Worm (Caenorhabditis elegans) whole organism, young adult: ENCODE results near the gene clec-245.

Experiments
- F23B12.7 ChIP-seq: sonication (generic microtip); optimal IDR thresholded peaks from 2 replicates; lab custom pipeline; 2017; ENCODE audit warnings: missing genetic modification characterization, mild to moderate bottlenecking, missing compliant biosample characterization, antibody characterized with exemption, moderate library complexity; ENCODE audit not compliant: insufficient read depth
- F33H1.4 ChIP-seq: fragments of 200-800 bp; sonication (Bioruptor generic); IDR thresholded peaks from 2 replicates; pipeline ENCODE4 v1.3.6; 2022; ENCODE audit warnings: missing genetic modification reagents, missing genetic modification characterization, missing compliant biosample characterization
- F37B4.10 ChIP-seq: fragments of 200-800 bp; sonication (Bioruptor generic); IDR thresholded peaks from 2 replicates; pipeline ENCODE4 v1.3.6; 2022; ENCODE audit warnings: missing genetic modification characterization, missing compliant biosample characterization
- F49E8.2 ChIP-seq: sonication (generic microtip); optimal IDR thresholded peaks from 3 replicates; lab custom pipeline; 2017; ENCODE audit warnings: missing genetic modification characterization, mild to moderate bottlenecking, missing compliant biosample characterization, antibody characterized with exemption, moderate library complexity; ENCODE audit not compliant: insufficient read depth
- K12H6.12 ChIP-seq: fragments of 200-800 bp; sonication (Bioruptor generic); optimal IDR thresholded peaks from 2 replicates; lab custom pipeline; 2018; ENCODE audit warnings: mild to moderate bottlenecking, missing genetic modification characterization, missing compliant biosample characterization
- Y53G8AR.9 ChIP-seq: fragments of 200-800 bp; sonication (Bioruptor generic); conservative IDR thresholded peaks from 2 replicates; pipeline ENCODE4 v1.3.6; 2022; ENCODE audit warnings: missing genetic modification reagents, missing genetic modification characterization, missing compliant biosample characterization
- Y79H2A.3 ChIP-seq: fragments of 200-800 bp; sonication (Bioruptor generic); conservative IDR thresholded peaks from 2 replicates; pipeline ENCODE4 v1.3.6; 2022; ENCODE audit warnings: missing genetic modification reagents, missing genetic modification characterization, missing compliant biosample characterization
- akir-1 ChIP-seq: fragments of 200-800 bp; sonication (Bioruptor generic); optimal IDR thresholded peaks from 2 replicates; lab custom pipeline; 2018; ENCODE audit warnings: mild to moderate bottlenecking, missing genetic modification characterization, moderate library complexity, missing compliant biosample characterization
- ama-1 ChIP-seq, 3 experiments: fragments of 150-350 bp in 1 of 3; sonication (generic microtip) in 2 of 3; optimal IDR thresholded peaks; 2 replicates each; lab custom pipeline; 2014 to 2018; ENCODE audit warnings: missing biosample characterization in 2 of 3, missing genetic modification characterization in 2 of 3, missing genetic modification reagents in 2 of 3
- aptf-3 ChIP-seq: fragments of 200-800 bp; sonication (Bioruptor generic); IDR thresholded peaks from 2 replicates; pipeline ENCODE4 v1.3.6; 2022; ENCODE audit warnings: missing genetic modification characterization, missing compliant biosample characterization
- athp-1 ChIP-seq: sonication (generic microtip); optimal IDR thresholded peaks from 2 replicates; lab custom pipeline; 2017; ENCODE audit warnings: mild to moderate bottlenecking, missing genetic modification characterization, missing compliant biosample characterization
- attf-3 ChIP-seq: fragments of 200-800 bp; sonication (Bioruptor generic); conservative IDR thresholded peaks from 2 replicates; pipeline ENCODE4 v1.3.6; 2022; ENCODE audit warnings: missing genetic modification reagents, missing genetic modification characterization, missing compliant biosample characterization
- attf-6 ChIP-seq: fragments of 200-800 bp; sonication (Bioruptor generic); IDR thresholded peaks from 2 replicates; pipeline ENCODE4 v1.3.6; 2022; ENCODE audit warnings: missing genetic modification reagents, missing genetic modification characterization, missing compliant biosample characterization
- cebp-2 ChIP-seq: fragments of 200-800 bp; sonication (Bioruptor generic); IDR thresholded peaks from 2 replicates; pipeline ENCODE4 v1.3.6; 2022; ENCODE audit warnings: missing genetic modification characterization, missing compliant biosample characterization
- ceh-100 ChIP-seq: fragments of 200-800 bp; sonication (Bioruptor generic); IDR thresholded peaks from 2 replicates; pipeline ENCODE4 v1.3.6; 2022; ENCODE audit warnings: missing genetic modification reagents, missing genetic modification characterization, missing compliant biosample characterization
- efl-1 ChIP-seq: fragments of 150-350 bp; optimal IDR thresholded peaks from 2 replicates; lab custom pipeline; 2014; ENCODE audit warnings: missing biosample characterization, missing genetic modification reagents, missing genetic modification characterization
- ets-4 ChIP-seq: fragments of 200-800 bp; sonication (Bioruptor generic); optimal IDR thresholded peaks from 2 replicates; lab custom pipeline; 2018; ENCODE audit warnings: mild to moderate bottlenecking, missing genetic modification characterization, missing compliant biosample characterization
- him-1 ChIP-seq: sonication (generic microtip); optimal IDR thresholded peaks from 2 replicates; lab custom pipeline; 2016; ENCODE audit warnings: missing genotype, missing genetic modification reagents, missing genetic modification characterization, missing compliant biosample characterization
- hmg-1.2 ChIP-seq: fragments of 200-800 bp; sonication (Bioruptor generic); IDR thresholded peaks from 2 replicates; pipeline ENCODE4 v1.3.6; 2022; ENCODE audit warnings: missing genetic modification reagents, missing genetic modification characterization, missing compliant biosample characterization
- hrde-1 ChIP-seq: sonication (generic microtip); optimal IDR thresholded peaks from 2 replicates; lab custom pipeline; 2016; ENCODE audit warnings: missing genetic modification characterization, mild to moderate bottlenecking, missing compliant biosample characterization, moderate library complexity, missing genotype, missing genetic modification reagents, borderline replicate concordance
- lag-1 ChIP-seq: fragments of 200-800 bp; sonication (Bioruptor generic); IDR thresholded peaks from 2 replicates; pipeline ENCODE4 v1.3.6; 2022; ENCODE audit warnings: missing genetic modification reagents, missing genetic modification characterization, missing compliant biosample characterization
- let-526 ChIP-seq: fragments of 200-800 bp; sonication (Bioruptor generic); IDR thresholded peaks from 2 replicates; pipeline ENCODE4 v1.3.6; 2022; ENCODE audit warnings: missing genetic modification reagents, missing genetic modification characterization, missing compliant biosample characterization
- let-607 ChIP-seq, 2 experiments: fragments of 200-800 bp in 1 of 2; sonication (Bioruptor generic) in 1 of 2; sonication (generic microtip) in 1 of 2; optimal IDR thresholded peaks; 2 replicates each; lab custom pipeline; 2016 to 2018; ENCODE audit warnings: mild to moderate bottlenecking in 2 of 2, missing compliant biosample characterization in 2 of 2, missing genetic modification characterization in 2 of 2, moderate library complexity in 2 of 2, missing genotype in 1 of 2
- lin-26 ChIP-seq: fragments of 200-800 bp; sonication (Bioruptor generic); IDR thresholded peaks from 2 replicates; pipeline ENCODE4 v1.3.6; 2022; ENCODE audit warnings: missing genetic modification reagents, missing genetic modification characterization, missing compliant biosample characterization
- lir-1 ChIP-seq: fragments of 200-800 bp; sonication (Bioruptor generic); conservative IDR thresholded peaks from 2 replicates; pipeline ENCODE4 v1.3.6; 2022; ENCODE audit warnings: missing genetic modification reagents, missing genetic modification characterization, missing compliant biosample characterization
- lsy-27 ChIP-seq: sonication (generic microtip); optimal IDR thresholded peaks from 2 replicates; lab custom pipeline; 2017; ENCODE audit warnings: missing genetic modification characterization, mild to moderate bottlenecking, missing compliant biosample characterization, antibody characterized with exemption, missing genotype, borderline replicate concordance; ENCODE audit not compliant: insufficient read depth
- madf-3 ChIP-seq: fragments of 200-800 bp; sonication (Bioruptor generic); IDR thresholded peaks from 2 replicates; pipeline ENCODE4 v1.3.6; 2022; ENCODE audit warnings: missing genetic modification reagents, missing genetic modification characterization, missing compliant biosample characterization
- mcd-1 ChIP-seq: fragments of 200-800 bp; sonication (Bioruptor generic); IDR thresholded peaks from 2 replicates; pipeline ENCODE4 v1.3.6; 2022; ENCODE audit warnings: missing genetic modification reagents, missing genetic modification characterization, missing compliant biosample characterization
- mxl-1 ChIP-seq: sonication (generic microtip); optimal IDR thresholded peaks from 2 replicates; lab custom pipeline; 2016; ENCODE audit warnings: missing genetic modification characterization, missing compliant biosample characterization
- nfyb-1 ChIP-seq: fragments of 200-800 bp; sonication (Bioruptor generic); IDR thresholded peaks from 2 replicates; pipeline ENCODE4 v1.3.6; 2022; ENCODE audit warnings: missing genetic modification reagents, missing genetic modification characterization, missing compliant biosample characterization
- nhr-179 ChIP-seq: sonication (generic microtip); optimal IDR thresholded peaks from 2 replicates; lab custom pipeline; 2016; ENCODE audit warnings: mild to moderate bottlenecking, missing genetic modification characterization, missing compliant biosample characterization
- nhr-80 ChIP-seq: sonication (generic microtip); optimal IDR thresholded peaks from 2 replicates; lab custom pipeline; 2016; ENCODE audit warnings: missing genetic modification characterization, missing compliant biosample characterization
- nhr-90 ChIP-seq: sonication (generic microtip); optimal IDR thresholded peaks from 2 replicates; lab custom pipeline; 2016; ENCODE audit warnings: missing genotype, mild to moderate bottlenecking, missing genetic modification characterization, missing compliant biosample characterization
- pbrm-1 ChIP-seq: fragments of 200-800 bp; sonication (Bioruptor generic); IDR thresholded peaks from 2 replicates; pipeline ENCODE4 v1.3.6; 2022; ENCODE audit warnings: missing genetic modification reagents, missing genetic modification characterization, missing compliant biosample characterization
- pha-4 ChIP-seq: fragments of 150-350 bp; sonication (generic microtip); optimal IDR thresholded peaks from 2 replicates; lab custom pipeline; 2014; ENCODE audit warnings: missing biosample characterization, missing genetic modification reagents, missing genetic modification characterization
- rcor-1 ChIP-seq: fragments of 200-800 bp; sonication (Bioruptor generic); IDR thresholded peaks from 2 replicates; pipeline ENCODE4 v1.3.6; 2022; ENCODE audit warnings: missing genetic modification reagents, missing genetic modification characterization, missing compliant biosample characterization
- snpc-1.1 ChIP-seq: sonication (generic microtip); optimal IDR thresholded peaks from 2 replicates; lab custom pipeline; 2017; ENCODE audit warnings: missing genetic modification characterization, mild to moderate bottlenecking, missing compliant biosample characterization, antibody characterized with exemption, moderate library complexity, missing genotype, missing genetic modification reagents; ENCODE audit not compliant: insufficient read depth
- snpc-1.3 ChIP-seq: sonication (generic microtip); optimal IDR thresholded peaks from 2 replicates; lab custom pipeline; 2017; ENCODE audit warnings: missing genetic modification characterization, mild to moderate bottlenecking, missing compliant biosample characterization, antibody characterized with exemption, moderate library complexity, missing genotype, missing genetic modification reagents; ENCODE audit not compliant: insufficient read depth
- somi-1 ChIP-seq: fragments of 200-800 bp; sonication (Bioruptor generic); optimal IDR thresholded peaks from 2 replicates; lab custom pipeline; 2018; ENCODE audit warnings: mild to moderate bottlenecking, missing genetic modification characterization, missing compliant biosample characterization
- unc-130 ChIP-seq: sonication (generic microtip); optimal IDR thresholded peaks from 2 replicates; lab custom pipeline; 2016; ENCODE audit warnings: missing genetic modification reagents, missing genetic modification characterization, missing compliant biosample characterization
- xnd-1 ChIP-seq: sonication (generic microtip); optimal IDR thresholded peaks from 2 replicates; lab custom pipeline; 2016; ENCODE audit warnings: missing genotype, missing genetic modification reagents, missing genetic modification characterization, missing compliant biosample characterization
- zfh-2 ChIP-seq: fragments of 200-800 bp; sonication (Bioruptor generic); conservative IDR thresholded peaks from 2 replicates; pipeline ENCODE4 v1.3.6; 2022; ENCODE audit warnings: missing genetic modification reagents, missing genetic modification characterization, missing compliant biosample characterization
- ztf-25 ChIP-seq: fragments of 200-800 bp; sonication (Bioruptor generic); IDR thresholded peaks from 2 replicates; pipeline ENCODE4 v1.3.6; 2022; ENCODE audit warnings: missing genetic modification reagents, missing genetic modification characterization, missing compliant biosample characterization
- ztf-6 ChIP-seq: fragments of 200-800 bp; sonication (Bioruptor generic); IDR thresholded peaks from 2 replicates; pipeline ENCODE4 v1.3.6; 2022; ENCODE audit warnings: missing genetic modification reagents, missing genetic modification characterization, missing compliant biosample characterization

The clec-245 gene

DNA sequence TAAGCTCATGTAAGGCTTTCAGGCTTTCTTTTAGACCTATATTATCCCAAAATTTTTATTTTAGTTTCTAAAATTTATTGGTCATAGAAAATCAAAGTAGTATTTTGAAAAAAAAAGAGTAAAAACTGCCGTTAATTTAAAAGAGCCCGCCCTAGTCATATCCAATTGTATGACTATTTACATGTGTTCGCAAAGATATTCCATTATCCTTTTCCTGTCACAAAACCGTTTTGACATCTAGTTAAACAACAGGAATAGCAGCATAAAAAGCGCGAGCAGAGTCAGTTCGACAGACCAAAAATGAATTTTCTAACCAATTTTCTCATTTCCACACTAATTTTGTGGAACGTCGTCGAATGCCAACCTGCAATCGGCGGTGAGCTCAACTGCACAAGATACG, 6.8 kb upstream of the clec-245 start, which contains the start of gene F16H6.3:
Gene F16H6.3, plus strand, starts transcription at position 301 of the 400 bp plus-strand sequence.
- no peak for TF ChIP-seq xnd-1
- no peak for TF ChIP-seq pbrm-1 (GFP tag; lab: Robert Waterston, UW)
- no peak for TF ChIP-seq nhr-179 (tag; lab: Kevin White, UChicago)
- TF ChIP-seq pha-4 (tag; lab: Kevin White, UChicago) = no peak
- no peak for TF ChIP-seq nhr-80 (tag; lab: Kevin White, UChicago)
- no peak for TF ChIP-seq ama-1 (optimal IDR thresholded peaks at IDR 0.05; lab: Kevin White, UChicago)
- no peak for TF ChIP-seq ama-1 (GFP tag; optimal IDR thresholded peaks at IDR 0.05; lab: Kevin White, UChicago)
- no peak for TF ChIP-seq zfh-2 (GFP tag; lab: Robert Waterston, UW)
- no peak for TF ChIP-seq F49E8.2 (tag; lab: Kevin White, UChicago)
- no peak for TF ChIP-seq attf-3 (GFP tag; lab: Robert Waterston, UW)
- no peak for TF ChIP-seq Y53G8AR.9 (GFP tag; lab: Robert Waterston, UW)
- no peak for TF ChIP-seq ztf-25
- TF ChIP-seq him-1 (tag; lab: Kevin White, UChicago) = no peak
- no peak for TF ChIP-seq rcor-1 (GFP tag; lab: Robert Waterston, UW)
- no peak for TF ChIP-seq let-607 (tag; optimal IDR thresholded peaks at IDR 0.05; lab: Kevin White, UChicago)

DNA sequence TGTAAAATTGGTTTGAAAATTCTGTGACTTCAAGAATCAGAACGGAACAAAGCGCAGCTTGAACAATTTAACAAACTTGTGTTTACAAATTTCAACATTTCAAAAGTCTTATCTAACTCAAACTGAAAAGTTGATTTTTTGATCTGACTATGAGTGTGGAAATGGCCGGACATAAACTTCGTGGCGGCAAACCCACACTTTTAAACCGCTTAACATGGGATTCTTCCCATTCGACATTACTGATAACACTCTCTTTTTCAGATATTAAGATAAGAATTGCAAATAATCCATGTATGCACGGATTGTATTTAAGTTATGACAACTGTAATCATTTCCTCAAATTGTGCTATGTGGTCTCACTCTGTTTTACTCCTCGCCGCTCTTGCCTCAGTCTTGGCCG, 2.9 kb upstream of the clec-245 start, which contains the start of gene clec-42:
Gene clec-42, plus strand, starts transcription at position 285 of the 400 bp plus-strand sequence.
- TF ChIP-seq aptf-3 (GFP tag; lab: Robert Waterston, UW) (no peak), him-1 (tag; lab: Kevin White, UChicago) (no peak), F23B12.7 (tag; lab: Kevin White, UChicago) (no peak), attf-6 (GFP tag; lab: Robert Waterston, UW) (no peak), ama-1 (optimal IDR thresholded peaks at IDR 0.05; lab: Kevin White, UChicago) (no peak), ama-1 (GFP tag; optimal IDR thresholded peaks at IDR 0.05; lab: Kevin White, UChicago) (no peak), ceh-100 (no peak), let-526 (no peak), unc-130 (GFP tag; lab: Kevin White, UChicago) (no peak), athp-1 (no peak), hmg-1.2 (no peak), lag-1 (GFP tag; lab: Robert Waterston, UW) (no peak), snpc-1.3 (tag; lab: Kevin White, UChicago) (no peak), nfyb-1 (GFP tag; lab: Robert Waterston, UW) (no peak), mcd-1 (GFP tag; lab: Robert Waterston, UW) (no peak), K12H6.12 (tag; lab: Kevin White, UChicago) (no peak), ets-4 (GFP tag; lab: Kevin White, UChicago) (no peak), lir-1 (GFP tag; lab: Robert Waterston, UW) (no peak), efl-1 (GFP tag; lab: Kevin White, UChicago) (no peak), lin-26 (no peak), somi-1 (no peak)

ce11 chrV:18189181-18189580, 953 bp upstream of the clec-245 start, which contains the start of gene clec-246:
Gene clec-246, plus strand, starts transcription at chrV:18189481.
- TF ChIP-seq ets-4 (GFP tag; lab: Kevin White, UChicago) (no peak), F33H1.4 (GFP tag; lab: Robert Waterston, UW) (no peak), F37B4.10 (GFP tag; lab: Robert Waterston, UW) (no peak), Y79H2A.3 (GFP tag; lab: Robert Waterston, UW) (no peak), unc-130 (GFP tag; lab: Kevin White, UChicago) (no peak), ztf-6 (no peak), lsy-27 (tag; lab: Kevin White, UChicago) (no peak), nhr-80 (tag; lab: Kevin White, UChicago) (no peak), cebp-2 (GFP tag; lab: Robert Waterston, UW) (no peak), akir-1 (GFP tag; lab: Kevin White, UChicago) (no peak), snpc-1.1 (tag; lab: Kevin White, UChicago) (no peak), hmg-1.2 (no peak), mcd-1 (GFP tag; lab: Robert Waterston, UW) (no peak), nhr-90 (tag; lab: Kevin White, UChicago) (no peak), hrde-1 (no peak), mxl-1 (tag; lab: Kevin White, UChicago) (no peak), ama-1 (optimal IDR thresholded peaks at IDR 0.05; lab: Kevin White, UChicago) (no peak), ama-1 (GFP tag; optimal IDR thresholded peaks at IDR 0.05; lab: Kevin White, UChicago) (no peak), rcor-1 (GFP tag; lab: Robert Waterston, UW) (no peak), madf-3 (no peak)
